Worm (Caenorhabditis elegans): ENCODE results near the gene C52B9.4.

The C52B9.4 gene

ce11 chrX:4246237-4246697 lies 14.2 kb upstream of the C52B9.4 start (continued):
- TF ChIP-seq F57C9.4 (tag; optimal IDR thresholded peaks at IDR 0.05) = no peak
- TF ChIP-seq lin-35 (GFP tag; optimal IDR thresholded peaks at IDR 0.05) = no peak
- no peak for TF ChIP-seq dpff-1 (tag; optimal IDR thresholded peaks at IDR 0.05)
- no peak for TF ChIP-seq hsf-1 (GFP tag; IDR thresholded peaks at IDR 0.05)
- TF ChIP-seq xnd-1 (tag; optimal IDR thresholded peaks at IDR 0.05) = no peak
- TF ChIP-seq fkh-3 (tag; optimal IDR thresholded peaks at IDR 0.05) = no peak
- TF ChIP-seq ceh-27 (GFP tag; optimal IDR thresholded peaks at IDR 0.05) = no peak
- no peak for TF ChIP-seq B0261.1 (tag; optimal IDR thresholded peaks at IDR 0.05)
- no peak for TF ChIP-seq madf-6 (GFP tag; IDR thresholded peaks at IDR 0.05)
- 0 out of 2 replicates have a peak, but pooled peaks have one; percentile 37 for TF ChIP-seq nfyb-1 (GFP tag; IDR thresholded peaks at IDR 0.05)
- peak; percentile 40 for TF ChIP-seq lin-40 (tag; optimal IDR thresholded peaks at IDR 0.05)
- TF ChIP-seq ceh-100 (GFP tag; IDR thresholded peaks at IDR 0.05) = no peak
- TF ChIP-seq egl-18 (GFP tag; IDR thresholded peaks at IDR 0.05) = no peak
- no peak for TF ChIP-seq mes-4 (tag; optimal IDR thresholded peaks at IDR 0.05)
- no peak for TF ChIP-seq him-1 (tag; optimal IDR thresholded peaks at IDR 0.05)
- no peak for TF ChIP-seq sdz-38 (tag; optimal IDR thresholded peaks at IDR 0.05)
- TF ChIP-seq C17E4.6 (GFP tag; IDR thresholded peaks at IDR 0.05) = no peak
- no peak for TF ChIP-seq pha-4 (tag; optimal IDR thresholded peaks at IDR 0.05)
- TF ChIP-seq C06A6.2 (GFP tag; conservative IDR thresholded peaks at IDR 0.05) = 0 out of 2 replicates have a peak, but pooled peaks have one; percentile 38
- TF ChIP-seq sea-2 (GFP tag; IDR thresholded peaks at IDR 0.05) = no peak

ce11 chrX:4246867-4247591 lies 13.4 kb upstream of the C52B9.4 start, which contains the start of gene F48D6.4:
Gene F48D6.4, minus strand, starts transcription at chrX:4247212.
- TF ChIP-seq egrh-3 (GFP tag; IDR thresholded peaks at IDR 0.05) (no peak), D2030.7 (GFP tag; IDR thresholded peaks at IDR 0.05) (no peak), sea-2 (GFP tag; IDR thresholded peaks at IDR 0.05) (no peak), nhr-80 (tag; optimal IDR thresholded peaks at IDR 0.05) (peak; percentile 66), ets-4 (GFP tag; optimal IDR thresholded peaks at IDR 0.05) (no peak), F39B2.1 (GFP tag; IDR thresholded peaks at IDR 0.05) (no peak), F23B12.7 (tag; optimal IDR thresholded peaks at IDR 0.05; ENCODE audit: insufficient read depth) (no peak), zfh-2 (GFP tag; conservative IDR thresholded peaks at IDR 0.05) (no peak), pbrm-1 (GFP tag; IDR thresholded peaks at IDR 0.05) (no peak), F57C9.4 (tag; optimal IDR thresholded peaks at IDR 0.05) (no peak), bed-2 (GFP tag; IDR thresholded peaks at IDR 0.05) (no peak), egl-18 (GFP tag; IDR thresholded peaks at IDR 0.05) (no peak), hlh-12 (tag; optimal IDR thresholded peaks at IDR 0.05) (no peak), B0336.3 (GFP tag; IDR thresholded peaks at IDR 0.05) (0 out of 2 replicates have a peak, but pooled peaks have one; percentile 2), lir-1 (GFP tag; conservative IDR thresholded peaks at IDR 0.05) (no peak), snpc-1.3 (tag; optimal IDR thresholded peaks at IDR 0.05; ENCODE audit: insufficient read depth) (no peak), ztf-25 (GFP tag; IDR thresholded peaks at IDR 0.05) (no peak), ztf-6 (GFP tag; IDR thresholded peaks at IDR 0.05) (no peak), rcor-1 (GFP tag; IDR thresholded peaks at IDR 0.05) (no peak), lin-35 (GFP tag; optimal IDR thresholded peaks at IDR 0.05) (no peak), tlf-1 (GFP tag; optimal IDR thresholded peaks at IDR 0.05) (peak; percentile 17), nhr-90 (tag; optimal IDR thresholded peaks at IDR 0.05) (no peak), rec-8 (tag; optimal IDR thresholded peaks at IDR 0.05) (no peak), nhr-120 (GFP tag; IDR thresholded peaks at IDR 0.05) (no peak)

All from whole organism, young adult.